Fruit fly (Drosophila melanogaster) whole organism, adult: ENCODE measurements around the gene CG13484.

Experiments
- CG12768 ChIP-seq: fragments of 200-800 bp; sonication (Bioruptor generic); optimal IDR thresholded peaks from 2 replicates; lab custom pipeline; 2017; ENCODE audit warnings: missing biosample characterization, missing genetic modification characterization, mild to moderate bottlenecking, moderate library complexity, missing genetic modification reagents
- CG33017 ChIP-seq: fragments of 200-800 bp; sonication (Bioruptor generic); optimal IDR thresholded peaks from 2 replicates; lab custom pipeline; 2018; ENCODE audit warnings: missing biosample characterization, mild to moderate bottlenecking, missing genetic modification characterization, moderate library complexity
- Clk ChIP-seq: fragments of 200-800 bp; sonication (Bioruptor generic); optimal IDR thresholded peaks from 2 replicates; lab custom pipeline; 2017; ENCODE audit warnings: missing biosample characterization, missing genetic modification characterization
- pad ChIP-seq: fragments of 200-800 bp; sonication (Bioruptor generic); optimal IDR thresholded peaks from 3 replicates; lab custom pipeline; 2017; ENCODE audit warnings: missing biosample characterization, missing genetic modification characterization, mild to moderate bottlenecking, moderate library complexity, missing genetic modification reagents

dm6 chr3L:14028485-14029384 lies 24.1 kb downstream of the CG13484 start, which contains the start of gene Ptip:
- no peak for TF ChIP-seq Clk (GFP tag; lab: Kevin White, UChicago)
- peak; percentile 20 for TF ChIP-seq CG12768 (GFP tag; lab: Kevin White, UChicago)
- TF ChIP-seq pad: no peak
- TF ChIP-seq CG33017 (tag; lab: Kevin White, UChicago): no peak
